Fruit fly (Drosophila melanogaster) whole organism, embryonic: ENCODE measurements around the gene CG3652.
A peak's percentile ranks its signal among the peaks of the same experiment; 100 is the strongest.

Source experiments
- Adf1 ChIP-seq: fragments of 200-800 bp; sonication (Bioruptor generic); IDR thresholded peaks from 2 replicates; pipeline ENCODE4 v1.3.6; 2022; ENCODE audit warnings: missing biosample characterization, missing genetic modification characterization
- CG10979 ChIP-seq: fragments of 200-800 bp; sonication (Bioruptor generic); optimal IDR thresholded peaks from 2 replicates; lab custom pipeline; 2018; ENCODE audit warnings: missing biosample characterization, mild to moderate bottlenecking, missing genetic modification characterization, moderate library complexity
- CG11695 ChIP-seq: fragments of 200-800 bp; sonication (Bioruptor generic); IDR thresholded peaks from 3 replicates; pipeline ENCODE4 v1.3.6; 2022; ENCODE audit warnings: missing biosample characterization, missing genetic modification characterization
- CG14050 ChIP-seq: fragments of 200-800 bp; sonication (Bioruptor generic); IDR thresholded peaks from 3 replicates; pipeline ENCODE4 v1.3.6; 2022; ENCODE audit warnings: missing biosample characterization, missing genetic modification characterization
- CG14710 ChIP-seq: fragments of 200-800 bp; sonication (Bioruptor generic); optimal IDR thresholded peaks from 3 replicates; lab custom pipeline; 2019; ENCODE audit warnings: missing biosample characterization, mild to moderate bottlenecking, missing genetic modification characterization, moderate library complexity
- CG15073 ChIP-seq: fragments of 200-800 bp; sonication (Bioruptor generic); optimal IDR thresholded peaks from 2 replicates; lab custom pipeline; 2016; ENCODE audit warnings: missing biosample characterization, missing genetic modification characterization
- CG15514 ChIP-seq: fragments of 200-800 bp; sonication (Bioruptor generic); optimal IDR thresholded peaks from 3 replicates; lab custom pipeline; 2017; ENCODE audit warnings: missing biosample characterization, missing genetic modification characterization, mild to moderate bottlenecking, moderate library complexity, missing genetic modification reagents
- CG1603 ChIP-seq: fragments of 200-800 bp; sonication (Bioruptor generic); optimal IDR thresholded peaks from 2 replicates; lab custom pipeline; 2019; ENCODE audit warnings: missing biosample characterization, mild to moderate bottlenecking, missing genetic modification characterization, moderate library complexity
- CG2202 ChIP-seq: fragments of 200-800 bp; sonication (Bioruptor generic); optimal IDR thresholded peaks from 2 replicates; lab custom pipeline; 2018; ENCODE audit warnings: missing biosample characterization, mild to moderate bottlenecking, missing genetic modification characterization
- CG2712 ChIP-seq: fragments of 200-800 bp; optimal IDR thresholded peaks from 3 replicates; lab custom pipeline; 2019; ENCODE audit warnings: missing biosample characterization, mild to moderate bottlenecking, missing genetic modification characterization, moderate library complexity
- CG32532 ChIP-seq: fragments of 200-800 bp; sonication (Bioruptor generic); IDR thresholded peaks from 2 replicates; pipeline ENCODE4 v1.3.6; 2022; ENCODE audit warnings: missing biosample characterization, missing genetic modification characterization
- CG32772 ChIP-seq: fragments of 200-800 bp; sonication (Bioruptor generic); IDR thresholded peaks from 2 replicates; pipeline ENCODE4 v1.3.6; 2022; ENCODE audit warnings: missing biosample characterization, missing genetic modification characterization
- CG3995 ChIP-seq: fragments of 200-800 bp; sonication (Bioruptor generic); optimal IDR thresholded peaks from 3 replicates; lab custom pipeline; 2016; ENCODE audit warnings: missing biosample characterization, missing genetic modification characterization
- CG4282 ChIP-seq: fragments of 200-800 bp; sonication (Bioruptor generic); optimal IDR thresholded peaks from 2 replicates; lab custom pipeline; 2016; ENCODE audit warnings: missing biosample characterization, missing genetic modification characterization
- CG6791 ChIP-seq: fragments of 200-800 bp; sonication (Bioruptor generic); IDR thresholded peaks from 3 replicates; pipeline ENCODE4 v1.3.6; 2022; ENCODE audit warnings: missing biosample characterization, missing genetic modification characterization; ENCODE audit not compliant: partially characterized antibody
- CG8924 ChIP-seq: fragments of 200-800 bp; optimal IDR thresholded peaks from 3 replicates; lab custom pipeline; 2019; ENCODE audit warnings: missing biosample characterization, mild to moderate bottlenecking, missing genetic modification characterization, moderate library complexity
- CG8944 ChIP-seq: fragments of 200-800 bp; sonication (Bioruptor generic); optimal IDR thresholded peaks from 3 replicates; lab custom pipeline; 2016; ENCODE audit warnings: missing biosample characterization, missing genetic modification characterization
- CG9817 ChIP-seq: fragments of 200-800 bp; sonication (Bioruptor generic); optimal IDR thresholded peaks from 2 replicates; lab custom pipeline; 2018; ENCODE audit warnings: missing biosample characterization, mild to moderate bottlenecking, missing genetic modification characterization, moderate library complexity
- CTCF ChIP-seq: fragments of 200-800 bp; sonication (Bioruptor generic); optimal IDR thresholded peaks from 2 replicates; lab custom pipeline; 2017; ENCODE audit warnings: missing biosample characterization, mild to moderate bottlenecking, missing genetic modification characterization, moderate library complexity
- Dek ChIP-seq: fragments of 200-800 bp; sonication (Bioruptor generic); optimal IDR thresholded peaks from 3 replicates; lab custom pipeline; 2019; ENCODE audit warnings: missing biosample characterization, mild to moderate bottlenecking, missing genetic modification characterization, moderate library complexity
- GATAe ChIP-seq: fragments of 200-800 bp; sonication (Bioruptor generic); conservative IDR thresholded peaks from 2 replicates; pipeline ENCODE4 v1.3.6; 2022; ENCODE audit warnings: missing biosample characterization, missing genetic modification characterization
- HHEX ChIP-seq: fragments of 200-800 bp; sonication (Bioruptor generic); optimal IDR thresholded peaks from 3 replicates; lab custom pipeline; 2017; ENCODE audit warnings: missing biosample characterization, mild to moderate bottlenecking, missing genetic modification characterization, missing genetic modification reagents
- Hr3 ChIP-seq: fragments of 200-800 bp; sonication (Bioruptor generic); optimal IDR thresholded peaks from 3 replicates; lab custom pipeline; 2016; ENCODE audit warnings: missing biosample characterization, missing genetic modification characterization
- MBD-R2 ChIP-seq: fragments of 200-800 bp; sonication (Bioruptor generic); IDR thresholded peaks from 2 replicates; pipeline ENCODE4 v1.3.6; 2022; ENCODE audit warnings: missing biosample characterization, missing genetic modification characterization
- Poxn ChIP-seq: fragments of 200-800 bp; sonication (Bioruptor generic); IDR thresholded peaks from 2 replicates; pipeline ENCODE4 v1.3.6; 2022; ENCODE audit warnings: missing biosample characterization, missing genetic modification characterization
- Ravus ChIP-seq: fragments of 200-800 bp; sonication (Bioruptor generic); IDR thresholded peaks from 2 replicates; pipeline ENCODE4 v1.3.6; 2022; ENCODE audit warnings: missing biosample characterization, missing genetic modification characterization
- Scr ChIP-seq: fragments of 200-800 bp; sonication (Bioruptor generic); IDR thresholded peaks from 2 replicates; pipeline ENCODE4 v1.3.6; 2022; ENCODE audit warnings: missing biosample characterization, missing genetic modification characterization; ENCODE audit not compliant: partially characterized antibody
- Sin3A ChIP-seq: fragments of >200 bp; optimal IDR thresholded peaks from 2 replicates; lab custom pipeline; 2018
- Xrp1 ChIP-seq: fragments of 200-800 bp; sonication (Bioruptor generic); IDR thresholded peaks from 2 replicates; pipeline ENCODE4 v1.3.6; 2022; ENCODE audit warnings: missing biosample characterization, missing genetic modification characterization
- ash1 ChIP-seq: fragments of 200-800 bp; sonication (Bioruptor generic); optimal IDR thresholded peaks from 2 replicates; lab custom pipeline; 2018; ENCODE audit warnings: missing biosample characterization, mild to moderate bottlenecking, missing genetic modification characterization
- cg ChIP-seq: fragments of 200-800 bp; sonication (Bioruptor generic); optimal IDR thresholded peaks from 3 replicates; lab custom pipeline; 2019; ENCODE audit warnings: missing biosample characterization, mild to moderate bottlenecking, missing genetic modification characterization, moderate library complexity
- cwo ChIP-seq: fragments of 200-800 bp; sonication (Bioruptor generic); optimal IDR thresholded peaks from 3 replicates; lab custom pipeline; 2017; ENCODE audit warnings: missing biosample characterization, missing genetic modification characterization, mild to moderate bottlenecking, moderate library complexity, missing genetic modification reagents
- en ChIP-seq: fragments of 200-800 bp; sonication (Bioruptor generic); optimal IDR thresholded peaks from 2 replicates; lab custom pipeline; 2016; ENCODE audit warnings: missing biosample characterization, missing genetic modification characterization
- gro ChIP-seq: fragments of 200-800 bp; sonication (Bioruptor generic); optimal IDR thresholded peaks from 2 replicates; lab custom pipeline; 2016; ENCODE audit warnings: missing biosample characterization, missing genetic modification characterization
- h ChIP-seq: fragments of >200 bp; optimal IDR thresholded peaks from 2 replicates; lab custom pipeline; 2017
- ham ChIP-seq: fragments of 200-800 bp; sonication (Bioruptor generic); IDR thresholded peaks from 2 replicates; pipeline ENCODE4 v1.3.6; 2022; ENCODE audit warnings: missing biosample characterization, missing genetic modification characterization
- hth ChIP-seq: fragments of >200 bp; optimal IDR thresholded peaks from 2 replicates; lab custom pipeline; 2017; ENCODE audit warnings: inconsistent platforms
- insv ChIP-seq, 2 experiments: fragments of 200-800 bp; sonication (Bioruptor generic); optimal IDR thresholded peaks; 3 replicates each; lab custom pipeline; 2016 to 2018; ENCODE audit warnings: missing biosample characterization in 2 of 2, missing genetic modification characterization in 2 of 2
- kah ChIP-seq: fragments of 200-800 bp; sonication (Bioruptor generic); optimal IDR thresholded peaks from 2 replicates; lab custom pipeline; 2018; ENCODE audit warnings: missing biosample characterization, mild to moderate bottlenecking, missing genetic modification characterization
- kni ChIP-seq: fragments of 200-800 bp; sonication (Bioruptor generic); optimal IDR thresholded peaks from 3 replicates; lab custom pipeline; 2017; ENCODE audit warnings: mild to moderate bottlenecking, missing biosample characterization, missing genetic modification reagents, missing genetic modification characterization
- mld ChIP-seq: fragments of 200-800 bp; sonication (Bioruptor generic); IDR thresholded peaks from 3 replicates; pipeline ENCODE4 v1.3.6; 2022; ENCODE audit warnings: missing biosample characterization, missing genetic modification characterization; ENCODE audit not compliant: partially characterized antibody
- otp ChIP-seq: fragments of 200-800 bp; sonication (Bioruptor generic); IDR thresholded peaks from 3 replicates; pipeline ENCODE4, ENCODE4 v1.3.6; 2022; ENCODE audit warnings: missing biosample characterization, missing genetic modification characterization
- p53 ChIP-seq: fragments of 200-800 bp; sonication (Bioruptor generic); optimal IDR thresholded peaks from 2 replicates; lab custom pipeline; 2016; ENCODE audit warnings: missing biosample characterization, missing genetic modification characterization
- pita ChIP-seq: fragments of 200-800 bp; sonication (Bioruptor generic); optimal IDR thresholded peaks from 2 replicates; lab custom pipeline; 2017; ENCODE audit warnings: missing biosample characterization, mild to moderate bottlenecking, missing genetic modification characterization
- pnt ChIP-seq: fragments of 200-800 bp; sonication (Bioruptor generic); optimal IDR thresholded peaks from 3 replicates; lab custom pipeline; 2016; ENCODE audit warnings: missing biosample characterization, missing genetic modification characterization
- pzg ChIP-seq: fragments of 200-800 bp; sonication (Bioruptor generic); optimal IDR thresholded peaks from 3 replicates; lab custom pipeline; 2018; ENCODE audit warnings: missing biosample characterization, mild to moderate bottlenecking, missing genetic modification characterization, moderate library complexity
- sob ChIP-seq: fragments of 200-800 bp; sonication (Bioruptor generic); IDR thresholded peaks from 2 replicates; pipeline ENCODE4 v1.3.6; 2022; ENCODE audit warnings: missing biosample characterization, missing genetic modification characterization
- tna ChIP-seq: fragments of 200-800 bp; sonication (Bioruptor generic); IDR thresholded peaks from 2 replicates; pipeline ENCODE4 v1.3.6; 2022; ENCODE audit warnings: missing biosample characterization, missing genetic modification characterization; ENCODE audit not compliant: partially characterized antibody
- tup ChIP-seq: fragments of 200-800 bp; sonication (Bioruptor generic); optimal IDR thresholded peaks from 2 replicates; lab custom pipeline; 2016; ENCODE audit warnings: missing biosample characterization, mild to moderate bottlenecking, missing genetic modification characterization, moderate library complexity
- usp ChIP-seq: fragments of >200 bp; optimal IDR thresholded peaks from 2 replicates; lab custom pipeline; 2017; ENCODE audit warnings: missing biosample characterization, missing genetic modification characterization
- zfh2 ChIP-seq: fragments of 200-800 bp; sonication (Bioruptor generic); optimal IDR thresholded peaks from 2 replicates; lab custom pipeline; 2016; ENCODE audit warnings: missing biosample characterization, missing genetic modification characterization

Gene CG3652

DNA sequence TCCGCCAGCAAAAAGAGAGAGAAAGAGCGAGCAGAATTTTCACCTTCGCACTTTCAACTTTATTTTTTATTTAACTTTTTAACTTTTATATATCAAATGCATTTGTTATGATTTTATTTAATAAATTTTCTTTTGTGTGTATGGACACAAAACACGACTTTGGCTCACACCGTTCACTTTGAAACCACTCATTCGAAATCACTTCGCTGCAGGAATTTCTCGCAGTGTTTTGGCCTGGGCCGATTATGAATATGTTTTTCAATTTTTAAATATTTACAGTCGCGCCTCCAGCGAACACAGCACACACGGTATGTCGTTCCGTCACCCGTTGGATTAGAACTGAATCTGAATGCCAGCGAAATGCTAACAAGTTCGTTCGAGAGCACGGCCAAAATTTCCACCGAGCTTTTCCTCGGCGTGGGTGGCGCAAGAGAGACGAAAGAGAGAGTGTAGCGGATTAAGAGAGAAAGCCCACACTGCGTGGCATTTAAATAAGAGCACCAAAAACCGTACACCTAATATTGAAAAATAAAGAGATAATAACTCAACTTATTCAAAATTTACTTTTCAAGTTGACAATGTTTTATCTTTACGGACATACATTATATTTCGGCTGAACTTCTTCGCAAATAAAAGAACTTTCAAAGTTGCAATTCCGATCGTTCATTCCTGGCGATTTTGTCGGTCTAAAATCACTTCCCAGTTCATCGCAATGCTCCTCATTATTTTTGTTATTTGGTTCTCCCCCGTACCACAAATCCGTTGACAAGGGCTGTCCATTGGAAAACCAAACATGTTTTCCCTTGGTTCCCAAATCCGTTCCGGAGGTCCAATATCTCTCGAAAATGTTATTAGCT lies 47.4 kb upstream of the CG3652 start, which contains the start of gene CG15431 (continued):
- TF ChIP-seq CG2202 (tag; lab: Kevin White, UChicago) (no peak), CG1603 (tag; lab: Kevin White, UChicago) (peak; percentile 27), insv (GFP tag; optimal IDR thresholded peaks at IDR 0.05; lab: Kevin White, UChicago) (no peak), CG8944 (GFP tag; lab: Kevin White, UChicago) (no peak), otp (GFP tag; lab: Robert Waterston, UW) (no peak), zfh2 (peak; percentile 35), en (no peak), usp (no peak), Hr3 (GFP tag; lab: Kevin White, UChicago) (peak; percentile 16), Sin3A (no peak), CG8924 (tag; lab: Kevin White, UChicago) (peak; percentile 56), CG2712 (tag; lab: Kevin White, UChicago) (peak; percentile 40), CG15073 (no peak), CTCF (GFP tag; lab: Kevin White, UChicago) (no peak), CG6791 (GFP tag; lab: Robert Waterston, UW) (no peak), Dek (tag; lab: Kevin White, UChicago) (peak; percentile 68), HHEX (GFP tag; lab: Kevin White, UChicago) (peak; percentile 66), tna (GFP tag; lab: Robert Waterston, UW) (no peak), CG11695 (no peak), mld (no peak), CG10979 (tag; lab: Kevin White, UChicago) (peak; percentile 28), GATAe (no peak), pita (GFP tag; lab: Kevin White, UChicago) (no peak), h (lab: Kevin White, UChicago) (no peak), MBD-R2 (GFP tag; lab: Robert Waterston, UW) (peak; percentile 35; the same call in 1 of the 2 replicates), hth (lab: Kevin White, UChicago) (no peak), Adf1 (GFP tag; lab: Robert Waterston, UW) (peak; percentile 42; the same call in 1 of the 2 replicates), gro (GFP tag; lab: Kevin White, UChicago) (peak; percentile 42), tup (GFP tag; lab: Kevin White, UChicago) (peak; percentile 25), CG14710 (no peak), pnt (GFP tag; lab: Kevin White, UChicago) (no peak), CG15514 (GFP tag; lab: Kevin White, UChicago) (peak; percentile 69), cg (GFP tag; lab: Kevin White, UChicago) (no peak), CG32772 (GFP tag; lab: Robert Waterston, UW) (peak; percentile 36; the same call in 1 of the 2 replicates), kah (no peak), CG3995 (GFP tag; lab: Kevin White, UChicago) (no peak), kni (GFP tag; lab: Kevin White, UChicago) (no peak), CG4282 (GFP tag; lab: Kevin White, UChicago) (no peak), ash1 (GFP tag; lab: Kevin White, UChicago) (no peak), ham (GFP tag; lab: Robert Waterston, UW) (no peak), pzg (GFP tag; lab: Kevin White, UChicago) (no peak), sob (peak; percentile 71), CG32532 (GFP tag; lab: Robert Waterston, UW) (peak; percentile 76), Ravus (GFP tag; lab: Robert Waterston, UW) (no peak), Poxn (GFP tag; lab: Robert Waterston, UW) (no peak), Xrp1 (peak; percentile 57), Scr (GFP tag; lab: Robert Waterston, UW) (no peak), cwo (GFP tag; lab: Kevin White, UChicago) (peak; percentile 49), CG14050 (GFP tag; lab: Robert Waterston, UW) (peak; percentile 46; the same call in 2 of the 3 replicates), CG9817 (peak; percentile 29), p53 (GFP tag; lab: Kevin White, UChicago) (no peak)
